Worm (Caenorhabditis elegans) whole organism, midembryonic: ENCODE results near the gene T06D4.2.

Experiments used
- T22C8.4 ChIP-seq: fragments of 200-800 bp; sonication (Bioruptor generic); IDR thresholded peaks from 2 replicates; pipeline ENCODE4 v1.3.6; 2022; ENCODE audit warnings: missing genetic modification characterization, missing compliant biosample characterization
- cog-1 ChIP-seq: sonication (generic microtip); optimal IDR thresholded peaks from 2 replicates; lab custom pipeline; 2016; ENCODE audit warnings: missing genetic modification characterization, missing compliant biosample characterization
- flt-1 ChIP-seq: fragments of 200-800 bp; sonication (Bioruptor generic); IDR thresholded peaks from 2 replicates; pipeline ENCODE4 v1.3.6; 2022; ENCODE audit warnings: missing genetic modification characterization, missing compliant biosample characterization
- klf-2 ChIP-seq: fragments of 200-800 bp; sonication (Bioruptor generic); conservative IDR thresholded peaks from 2 replicates; pipeline ENCODE4 v1.3.6; 2022; ENCODE audit warnings: missing genetic modification reagents, missing genetic modification characterization, missing compliant biosample characterization
- med-1 ChIP-seq: sonication (generic microtip); optimal IDR thresholded peaks from 2 replicates; lab custom pipeline; 2017; ENCODE audit warnings: missing genetic modification characterization, mild to moderate bottlenecking, missing compliant biosample characterization, antibody characterized with exemption, missing genetic modification reagents; ENCODE audit not compliant: insufficient read depth
- ref-1 ChIP-seq: fragments of 200-800 bp; sonication (Bioruptor generic); conservative IDR thresholded peaks from 2 replicates; pipeline ENCODE4 v1.3.6; 2022; ENCODE audit warnings: missing genetic modification reagents, missing genetic modification characterization, missing compliant biosample characterization
- tab-1 ChIP-seq: fragments of 200-800 bp; sonication (Bioruptor generic); IDR thresholded peaks from 2 replicates; pipeline ENCODE4 v1.3.6; 2022; ENCODE audit warnings: missing genetic modification characterization, missing compliant biosample characterization
- ztf-23 ChIP-seq: fragments of 200-800 bp; sonication (Bioruptor generic); IDR thresholded peaks from 2 replicates; pipeline ENCODE4 v1.3.6; 2022; ENCODE audit warnings: missing genetic modification reagents, missing genetic modification characterization, missing compliant biosample characterization
- ztf-29 ChIP-seq: fragments of 200-800 bp; sonication (Bioruptor generic); IDR thresholded peaks from 2 replicates; pipeline ENCODE4 v1.3.6; 2022; ENCODE audit warnings: missing genetic modification reagents, missing genetic modification characterization, missing compliant biosample characterization

The T06D4.2 gene

ce11 chrII:3402854-3403253 is 17.1 kb upstream of the T06D4.2 start, which contains the start of gene nep-10:
nep-10 (minus strand) TSS chrII:3402954.
- TF ChIP-seq ztf-23 (GFP tag; lab: Robert Waterston, UW) (no peak), T22C8.4 (GFP tag; lab: Robert Waterston, UW) (no peak), ztf-29 (GFP tag; lab: Robert Waterston, UW) (no peak), klf-2 (no peak), flt-1 (GFP tag; lab: Robert Waterston, UW) (no peak), tab-1 (GFP tag; lab: Robert Waterston, UW) (no peak), med-1 (no peak), ref-1 (no peak), cog-1 (tag; lab: Kevin White, UChicago) (no peak)

ce11 chrII:3399212-3399611 is 13.5 kb upstream of the T06D4.2 start, which contains the start of gene nep-9:
nep-9 (minus strand) TSS chrII:3399312.
- no peak for TF ChIP-seq cog-1 (tag; lab: Kevin White, UChicago)
- TF ChIP-seq ztf-29 (GFP tag; lab: Robert Waterston, UW): no peak
- TF ChIP-seq ztf-23 (GFP tag; lab: Robert Waterston, UW): no peak
- TF ChIP-seq klf-2: no peak
- TF ChIP-seq med-1: no peak
- no peak for TF ChIP-seq ref-1
- no peak for TF ChIP-seq tab-1 (GFP tag; lab: Robert Waterston, UW)
- TF ChIP-seq T22C8.4 (GFP tag; lab: Robert Waterston, UW): no peak
- TF ChIP-seq flt-1 (GFP tag; lab: Robert Waterston, UW): no peak

DNA sequence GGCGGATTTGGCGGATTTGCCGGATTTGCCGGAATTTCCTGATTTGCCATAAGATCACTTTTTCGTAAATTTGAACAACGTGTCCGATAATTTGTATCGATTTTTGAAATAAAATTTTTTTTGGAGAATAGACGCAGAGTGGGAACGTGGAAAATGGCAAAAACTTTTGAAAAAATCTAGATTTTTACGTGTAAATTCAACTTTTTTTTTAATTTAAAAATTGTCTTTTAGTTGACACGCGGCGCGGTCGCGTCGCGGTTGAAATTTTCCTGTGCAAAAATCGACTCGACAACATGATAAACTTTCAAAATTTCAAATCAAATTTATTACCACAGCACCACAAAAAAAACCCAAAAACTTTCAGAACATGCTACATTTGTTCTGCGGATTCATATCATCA is 9.8 kb upstream of the T06D4.2 start, which contains the start of gene nep-20:
TSS of gene nep-20 (minus strand) at position 101 of the 400 bp plus-strand sequence.
- TF ChIP-seq klf-2 (no peak), med-1 (no peak), ztf-29 (GFP tag; lab: Robert Waterston, UW) (no peak), ztf-23 (GFP tag; lab: Robert Waterston, UW) (no peak), flt-1 (GFP tag; lab: Robert Waterston, UW) (no peak), ref-1 (no peak), tab-1 (GFP tag; lab: Robert Waterston, UW) (no peak), cog-1 (tag; lab: Kevin White, UChicago) (no peak), T22C8.4 (GFP tag; lab: Robert Waterston, UW) (no peak)

- no peak for TF ChIP-seq ztf-23 (GFP tag; lab: Robert Waterston, UW)
- TF ChIP-seq T22C8.4 (GFP tag; lab: Robert Waterston, UW): no peak
- no peak for TF ChIP-seq ztf-29 (GFP tag; lab: Robert Waterston, UW)
- no peak for TF ChIP-seq med-1
- TF ChIP-seq flt-1 (GFP tag; lab: Robert Waterston, UW): no peak
- TF ChIP-seq cog-1 (tag; lab: Kevin White, UChicago): no peak
- no peak for TF ChIP-seq tab-1 (GFP tag; lab: Robert Waterston, UW)
Measured at ce11 chrII:3387503-3387902, 1.8 kb upstream of the T06D4.2 start, which contains the start of gene T06D4.6. T06D4.6 (minus strand) TSS chrII:3387603.

- TF ChIP-seq ref-1: no peak
- no peak for TF ChIP-seq ztf-29 (GFP tag; lab: Robert Waterston, UW)
- no peak for TF ChIP-seq ztf-23 (GFP tag; lab: Robert Waterston, UW)
- TF ChIP-seq tab-1 (GFP tag; lab: Robert Waterston, UW): no peak
- TF ChIP-seq cog-1 (tag; lab: Kevin White, UChicago): no peak
- no peak for TF ChIP-seq T22C8.4 (GFP tag; lab: Robert Waterston, UW)
- no peak for TF ChIP-seq med-1
- TF ChIP-seq klf-2: no peak
- no peak for TF ChIP-seq flt-1 (GFP tag; lab: Robert Waterston, UW)
Measured at ce11 chrII:3383116-3383515, 2.6 kb downstream of the T06D4.2 start.

- no peak for TF ChIP-seq ztf-23 (GFP tag; lab: Robert Waterston, UW)
- no peak for TF ChIP-seq med-1
- TF ChIP-seq T22C8.4 (GFP tag; lab: Robert Waterston, UW): no peak
- TF ChIP-seq ztf-29 (GFP tag; lab: Robert Waterston, UW): no peak
- no peak for TF ChIP-seq ref-1
- TF ChIP-seq klf-2: no peak
- no peak for TF ChIP-seq cog-1 (tag; lab: Kevin White, UChicago)
- no peak for TF ChIP-seq tab-1 (GFP tag; lab: Robert Waterston, UW)
- no peak for TF ChIP-seq flt-1 (GFP tag; lab: Robert Waterston, UW)
Measured at ce11 chrII:3381510-3381909, 4.2 kb downstream of the T06D4.2 start, which contains the start of gene T06D4.1. T06D4.1 (plus strand) TSS chrII:3381830.

ce11 chrII:3378275-3378674 is 7.4 kb downstream of the T06D4.2 start, which contains the start of gene Y49F6C.2:
Y49F6C.2 (plus strand) TSS chrII:3378575.
- TF ChIP-seq ztf-29 (GFP tag; lab: Robert Waterston, UW): no peak
- TF ChIP-seq T22C8.4 (GFP tag; lab: Robert Waterston, UW): no peak
- no peak for TF ChIP-seq cog-1 (tag; lab: Kevin White, UChicago)
- no peak for TF ChIP-seq flt-1 (GFP tag; lab: Robert Waterston, UW)
- no peak for TF ChIP-seq klf-2
- no peak for TF ChIP-seq ref-1
- no peak for TF ChIP-seq tab-1 (GFP tag; lab: Robert Waterston, UW)
- TF ChIP-seq med-1: no peak
- no peak for TF ChIP-seq ztf-23 (GFP tag; lab: Robert Waterston, UW)

DNA sequence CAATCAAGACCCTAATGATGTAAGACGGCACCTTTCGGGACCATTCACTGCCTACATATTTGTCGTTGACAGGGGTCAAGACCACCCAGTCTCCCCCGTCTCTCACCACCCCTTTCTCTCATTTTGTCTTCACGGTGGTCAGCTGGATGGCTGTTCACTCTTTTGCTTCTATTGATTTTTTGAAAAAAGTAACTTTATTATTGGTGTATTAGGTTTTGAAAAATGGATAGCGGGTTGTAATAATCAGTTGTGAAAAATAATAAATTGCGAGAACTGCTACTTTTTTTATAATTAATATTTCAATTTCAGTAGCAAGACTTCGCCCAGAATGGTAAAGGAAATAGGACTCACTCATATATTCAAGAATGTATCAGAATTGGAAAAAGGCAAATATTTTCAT is 8.9 kb downstream of the T06D4.2 start, which contains the start of gene bath-9:
TSS of gene bath-9 (plus strand) at position 301 of the 400 bp plus-strand sequence.
- TF ChIP-seq ztf-29 (GFP tag; lab: Robert Waterston, UW) (no peak), med-1 (no peak), ztf-23 (GFP tag; lab: Robert Waterston, UW) (no peak), klf-2 (no peak), T22C8.4 (GFP tag; lab: Robert Waterston, UW) (no peak), tab-1 (GFP tag; lab: Robert Waterston, UW) (no peak), flt-1 (GFP tag; lab: Robert Waterston, UW) (no peak), ref-1 (no peak), cog-1 (tag; lab: Kevin White, UChicago) (no peak)

DNA sequence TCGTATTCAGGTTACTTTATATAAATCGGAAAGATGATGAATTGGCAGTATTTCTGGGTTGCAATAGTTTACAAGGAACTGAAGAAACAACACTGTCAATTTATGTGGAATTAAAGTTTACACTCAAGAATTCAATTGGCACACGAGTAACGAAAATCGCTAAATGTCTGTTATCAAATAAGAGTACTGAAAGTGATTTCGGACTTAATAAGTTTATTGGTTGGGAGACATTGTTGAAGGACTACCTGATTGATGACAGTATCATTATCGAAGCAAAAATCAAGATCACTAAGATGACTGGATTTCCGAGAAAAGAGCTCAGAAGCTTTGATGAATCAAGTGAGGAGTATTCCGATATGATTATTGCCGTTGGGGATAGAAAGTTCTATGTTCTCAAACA is 10.4 kb downstream of the T06D4.2 start:
- TF ChIP-seq cog-1 (tag; lab: Kevin White, UChicago) (no peak), klf-2 (no peak), tab-1 (GFP tag; lab: Robert Waterston, UW) (no peak), flt-1 (GFP tag; lab: Robert Waterston, UW) (no peak), med-1 (no peak), T22C8.4 (GFP tag; lab: Robert Waterston, UW) (no peak), ref-1 (no peak), ztf-29 (GFP tag; lab: Robert Waterston, UW) (no peak), ztf-23 (GFP tag; lab: Robert Waterston, UW) (no peak)
